Worm (Caenorhabditis elegans) whole organism, late embryonic: Measurements from ENCODE around the gene F11C7.2.

Source experiments
- nfya-1 ChIP-seq: sonication (generic microtip); optimal IDR thresholded peaks from 2 replicates; lab custom pipeline; 2017; ENCODE audit warnings: missing genetic modification characterization, mild to moderate bottlenecking, missing compliant biosample characterization, antibody characterized with exemption, moderate library complexity
- ref-2 ChIP-seq: sonication (generic microtip); optimal IDR thresholded peaks from 2 replicates; lab custom pipeline; 2016; ENCODE audit warnings: missing genetic modification characterization, missing compliant biosample characterization

DNA sequence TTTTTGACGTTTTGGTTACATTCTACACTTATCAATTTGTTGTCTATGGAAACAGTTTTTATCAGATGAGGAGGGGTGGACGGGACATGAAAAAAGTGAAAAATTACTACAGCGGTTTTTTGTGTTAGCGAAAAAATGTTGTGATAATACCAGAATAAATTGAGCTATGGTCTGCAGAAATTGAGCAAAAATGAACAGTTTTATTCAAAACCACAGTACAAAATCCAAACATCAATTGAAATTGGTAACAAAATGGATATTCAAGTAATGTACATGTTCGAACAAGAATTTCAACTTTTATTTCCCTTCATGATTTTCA lies 27.9 kb downstream of the F11C7.2 start:
- TF ChIP-seq ref-2 (tag; lab: Kevin White, UChicago): no peak
- TF ChIP-seq nfya-1 (tag; lab: Kevin White, UChicago): no peak
